Worm (Caenorhabditis elegans): Measurements from ENCODE around the gene Y105C5A.508.

DNA sequence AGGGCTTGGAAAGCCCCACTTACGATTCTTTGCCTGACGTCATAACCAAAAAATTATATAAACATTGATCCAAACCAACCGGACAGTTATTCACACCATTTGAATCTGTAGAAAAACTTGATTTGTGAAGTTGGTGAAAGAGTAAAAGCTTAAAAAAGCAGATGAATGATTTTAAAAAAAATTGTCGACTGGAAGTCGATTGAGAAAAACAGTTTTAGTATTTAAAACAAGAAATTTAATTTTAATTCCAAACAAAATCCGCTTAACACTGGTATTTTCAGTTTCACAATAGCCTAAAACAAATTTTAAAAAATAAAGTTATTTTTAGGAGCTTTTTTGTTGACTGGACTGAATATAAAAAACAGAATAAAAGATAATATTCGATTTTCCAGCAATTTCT is 19.4 kb upstream of the Y105C5A.508 start, which contains the start of gene Y105C5A.1:
- TF ChIP-seq flt-1 (GFP tag; IDR thresholded peaks at IDR 0.05) (no peak), ref-1 (GFP tag; conservative IDR thresholded peaks at IDR 0.05) (no peak), ztf-23 (GFP tag; IDR thresholded peaks at IDR 0.05) (no peak), cog-1 (tag; optimal IDR thresholded peaks at IDR 0.05) (no peak), ztf-29 (GFP tag; IDR thresholded peaks at IDR 0.05) (no peak), med-1 (GFP tag; optimal IDR thresholded peaks at IDR 0.05; ENCODE audit: insufficient read depth) (no peak), klf-2 (GFP tag; conservative IDR thresholded peaks at IDR 0.05) (no peak), T22C8.4 (GFP tag; IDR thresholded peaks at IDR 0.05) (no peak)
